Fruit fly (Drosophila melanogaster) whole organism, prepupa: Measurements from ENCODE around the gene Dhc62B.

Source experiments
- CG16779 ChIP-seq: fragments of 200-800 bp; sonication (Bioruptor generic); optimal IDR thresholded peaks from 3 replicates; lab custom pipeline; 2017; ENCODE audit warnings: missing biosample characterization, mild to moderate bottlenecking, missing genetic modification characterization
- CG32006 ChIP-seq: fragments of 200-800 bp; sonication (Bioruptor generic); optimal IDR thresholded peaks from 3 replicates; lab custom pipeline; 2017; ENCODE audit warnings: missing biosample characterization, mild to moderate bottlenecking, missing genetic modification characterization
- CG34406 ChIP-seq: fragments of 200-800 bp; sonication (Bioruptor generic); optimal IDR thresholded peaks from 3 replicates; lab custom pipeline; 2016; ENCODE audit warnings: missing biosample characterization, missing genetic modification characterization
- Hr4 ChIP-seq: fragments of 200-800 bp; sonication (Bioruptor generic); optimal IDR thresholded peaks from 3 replicates; lab custom pipeline; 2016; ENCODE audit warnings: missing biosample characterization, missing genetic modification characterization
- Met ChIP-seq: fragments of 200-800 bp; sonication (Bioruptor generic); optimal IDR thresholded peaks from 3 replicates; lab custom pipeline; 2016; ENCODE audit warnings: missing biosample characterization, missing genetic modification characterization
- Sox102F ChIP-seq: fragments of 200-800 bp; sonication (Bioruptor generic); optimal IDR thresholded peaks from 2 replicates; lab custom pipeline; 2016; ENCODE audit warnings: missing biosample characterization, mild to moderate bottlenecking, missing genetic modification characterization
- net ChIP-seq: fragments of 200-800 bp; sonication (Bioruptor generic); optimal IDR thresholded peaks from 3 replicates; lab custom pipeline; 2016; ENCODE audit warnings: missing biosample characterization, missing genetic modification characterization

- TF ChIP-seq Hr4, result no peak
- TF ChIP-seq net (GFP tag; lab: Kevin White, UChicago), result no peak
- TF ChIP-seq CG32006 (GFP tag; lab: Kevin White, UChicago), result no peak
- no peak for TF ChIP-seq Met (GFP tag; lab: Kevin White, UChicago)
- no peak for TF ChIP-seq CG34406
- TF ChIP-seq CG16779, result no peak
- no peak for TF ChIP-seq Sox102F
These were observed 23.6 kb upstream of the Dhc62B start, which contains the start of the genes alpha-Spec, dlt and Cdc37 for dm6 chr3L:1794943-1795696.
